Fruit fly (Drosophila melanogaster) whole organism, embryonic: ENCODE data around the gene CG13609.

Experiments
- ATbp ChIP-seq: fragments of 200-800 bp; sonication (Bioruptor generic); optimal IDR thresholded peaks from 2 replicates; lab custom pipeline; 2017; ENCODE audit warnings: missing biosample characterization, mild to moderate bottlenecking, missing genetic modification characterization, missing genetic modification reagents
- Adf1 ChIP-seq: fragments of 200-800 bp; sonication (Bioruptor generic); IDR thresholded peaks from 2 replicates; pipeline ENCODE4 v1.3.6; 2022; ENCODE audit warnings: missing biosample characterization, missing genetic modification characterization
- Atf6 ChIP-seq: fragments of 200-800 bp; sonication (Bioruptor generic); IDR thresholded peaks from 2 replicates; pipeline ENCODE4 v1.3.6; 2022; ENCODE audit warnings: missing biosample characterization, missing genetic modification characterization
- Bdp1 ChIP-seq: fragments of 200-800 bp; sonication (Bioruptor generic); optimal IDR thresholded peaks from 3 replicates; lab custom pipeline; 2016; ENCODE audit warnings: missing biosample characterization, missing genetic modification characterization
- CG13287 ChIP-seq: fragments of 200-800 bp; sonication (Bioruptor generic); IDR thresholded peaks from 2 replicates; pipeline ENCODE4 v1.3.6; 2022; ENCODE audit warnings: missing biosample characterization, missing genetic modification characterization; ENCODE audit not compliant: partially characterized antibody
- CG13775 ChIP-seq: fragments of 200-800 bp; sonication (Bioruptor generic); optimal IDR thresholded peaks from 3 replicates; lab custom pipeline; 2017; ENCODE audit warnings: missing biosample characterization, mild to moderate bottlenecking, missing genetic modification characterization
- CG14710 ChIP-seq: fragments of 200-800 bp; sonication (Bioruptor generic); optimal IDR thresholded peaks from 3 replicates; lab custom pipeline; 2019; ENCODE audit warnings: missing biosample characterization, mild to moderate bottlenecking, missing genetic modification characterization, moderate library complexity
- CG30431 ChIP-seq: fragments of 200-800 bp; sonication (Bioruptor generic); optimal IDR thresholded peaks from 2 replicates; lab custom pipeline; 2017; ENCODE audit warnings: missing biosample characterization, missing genetic modification characterization
- CG3281 ChIP-seq: fragments of 200-800 bp; sonication (Bioruptor generic); optimal IDR thresholded peaks from 3 replicates; lab custom pipeline; 2017; ENCODE audit warnings: missing biosample characterization, mild to moderate bottlenecking, missing genetic modification characterization
- CG33557 ChIP-seq: fragments of 200-800 bp; sonication (Bioruptor generic); optimal IDR thresholded peaks from 2 replicates; lab custom pipeline; 2019; ENCODE audit warnings: missing biosample characterization, mild to moderate bottlenecking, missing genetic modification characterization, moderate library complexity
- CG8089 ChIP-seq: fragments of 200-800 bp; sonication (Bioruptor generic); optimal IDR thresholded peaks from 3 replicates; lab custom pipeline; 2016; ENCODE audit warnings: missing biosample characterization, missing genetic modification characterization
- CG8924 ChIP-seq: fragments of 200-800 bp; optimal IDR thresholded peaks from 3 replicates; lab custom pipeline; 2019; ENCODE audit warnings: missing biosample characterization, mild to moderate bottlenecking, missing genetic modification characterization, moderate library complexity
- CG9437 ChIP-seq: fragments of 200-800 bp; sonication (Bioruptor generic); optimal IDR thresholded peaks from 2 replicates; lab custom pipeline; 2018; ENCODE audit warnings: missing biosample characterization, mild to moderate bottlenecking, missing genetic modification characterization
- CG9797 ChIP-seq: fragments of 200-800 bp; sonication (Bioruptor generic); optimal IDR thresholded peaks from 3 replicates; lab custom pipeline; 2018; ENCODE audit warnings: missing biosample characterization, mild to moderate bottlenecking, missing genetic modification characterization
- CoRest ChIP-seq: fragments of 200-800 bp; sonication (Bioruptor generic); optimal IDR thresholded peaks from 3 replicates; lab custom pipeline; 2018; ENCODE audit warnings: missing biosample characterization, mild to moderate bottlenecking, missing genetic modification characterization, moderate library complexity
- CrebB ChIP-seq: fragments of 200-800 bp; sonication (Bioruptor generic); optimal IDR thresholded peaks from 3 replicates; lab custom pipeline; 2018; ENCODE audit warnings: missing biosample characterization, mild to moderate bottlenecking, missing genetic modification characterization
- HLH3B ChIP-seq: fragments of 200-800 bp; sonication (Bioruptor generic); IDR thresholded peaks from 2 replicates; pipeline ENCODE4 v1.3.6; 2022; ENCODE audit warnings: missing biosample characterization, missing genetic modification characterization
- HLH4C ChIP-seq: fragments of 200-800 bp; sonication (Bioruptor generic); IDR thresholded peaks from 3 replicates; pipeline ENCODE4 v1.3.6; 2022; ENCODE audit warnings: missing biosample characterization, missing genetic modification characterization; ENCODE audit not compliant: partially characterized antibody
- Hsf ChIP-seq: fragments of 200-800 bp; sonication (Bioruptor generic); optimal IDR thresholded peaks from 3 replicates; lab custom pipeline; 2016; ENCODE audit warnings: missing biosample characterization, missing genetic modification characterization
- Lhr ChIP-seq: fragments of 200-800 bp; sonication (Bioruptor generic); optimal IDR thresholded peaks from 3 replicates; lab custom pipeline; 2017; ENCODE audit warnings: mild to moderate bottlenecking, missing biosample characterization, missing genetic modification reagents, missing genetic modification characterization
- Med ChIP-seq: fragments of 200-800 bp; sonication (Bioruptor generic); peaks from one replicate; lab custom pipeline; 2016; ENCODE audit warnings: missing biosample characterization, missing genetic modification characterization, mild to moderate bottlenecking, inconsistent platforms, moderate library complexity
- Sin3A ChIP-seq: fragments of >200 bp; optimal IDR thresholded peaks from 2 replicates; lab custom pipeline; 2018
- Trl ChIP-seq, 3 experiments: fragments of >200 bp in 2 of 3; fragments of 200-800 bp in 1 of 3; sonication (Bioruptor generic) in 1 of 3; optimal IDR thresholded peaks; 2 replicates in 1 of 3; 3 replicates in 2 of 3; lab custom pipeline; 2016 to 2017; ENCODE audit warnings: missing biosample characterization in 1 of 3, missing genetic modification characterization in 1 of 3
- Xrp1 ChIP-seq: fragments of 200-800 bp; sonication (Bioruptor generic); IDR thresholded peaks from 2 replicates; pipeline ENCODE4 v1.3.6; 2022; ENCODE audit warnings: missing biosample characterization, missing genetic modification characterization
- amos ChIP-seq: fragments of 200-800 bp; sonication (Bioruptor generic); IDR thresholded peaks from 2 replicates; pipeline ENCODE4 v1.3.6; 2022; ENCODE audit warnings: missing biosample characterization, missing genetic modification characterization; ENCODE audit not compliant: partially characterized antibody
- bbx ChIP-seq: fragments of 200-800 bp; sonication (Bioruptor generic); IDR thresholded peaks from 2 replicates; pipeline ENCODE4 v1.3.6; 2022; ENCODE audit warnings: missing biosample characterization, missing genetic modification characterization; ENCODE audit not compliant: partially characterized antibody
- bigmax ChIP-seq: fragments of 200-800 bp; sonication (Bioruptor generic); optimal IDR thresholded peaks from 2 replicates; lab custom pipeline; 2018; ENCODE audit warnings: missing biosample characterization, mild to moderate bottlenecking, missing genetic modification characterization
- bowl ChIP-seq: fragments of 200-800 bp; sonication (Bioruptor generic); IDR thresholded peaks from 2 replicates; pipeline ENCODE4 v1.3.6; 2022; ENCODE audit warnings: missing biosample characterization, missing genetic modification characterization
- dan ChIP-seq: fragments of 200-800 bp; sonication (Bioruptor generic); IDR thresholded peaks from 2 replicates; pipeline ENCODE4 v1.3.6; 2022; ENCODE audit warnings: missing biosample characterization, missing genetic modification characterization
- eve ChIP-seq, 2 experiments: fragments of >200 bp; optimal IDR thresholded peaks; 2 replicates each; lab custom pipeline; 2017; ENCODE audit warnings: missing biosample characterization in 2 of 2, missing genetic modification characterization in 2 of 2
- ewg ChIP-seq: fragments of 200-800 bp; sonication (Bioruptor generic); optimal IDR thresholded peaks from 3 replicates; lab custom pipeline; 2017; ENCODE audit warnings: mild to moderate bottlenecking, missing biosample characterization, missing genetic modification reagents, missing genetic modification characterization
- exex ChIP-seq: fragments of 200-800 bp; sonication (Bioruptor generic); optimal IDR thresholded peaks from 4 replicates; lab custom pipeline; 2018; ENCODE audit warnings: missing biosample characterization, mild to moderate bottlenecking, missing genetic modification characterization, moderate library complexity
- fd102C ChIP-seq: fragments of 200-800 bp; sonication (Bioruptor generic); optimal IDR thresholded peaks from 2 replicates; lab custom pipeline; 2018; ENCODE audit warnings: missing biosample characterization, mild to moderate bottlenecking, missing genetic modification characterization, moderate library complexity
- fd3F ChIP-seq: fragments of 200-800 bp; sonication (Bioruptor generic); optimal IDR thresholded peaks from 2 replicates; lab custom pipeline; 2018; ENCODE audit warnings: missing biosample characterization, mild to moderate bottlenecking, missing genetic modification characterization, moderate library complexity
- fd64A ChIP-seq: fragments of 200-800 bp; sonication (Bioruptor generic); optimal IDR thresholded peaks from 3 replicates; lab custom pipeline; 2018; ENCODE audit warnings: missing biosample characterization, mild to moderate bottlenecking, missing genetic modification characterization
- ind ChIP-seq: fragments of 200-800 bp; sonication (Bioruptor generic); optimal IDR thresholded peaks from 3 replicates; lab custom pipeline; 2016; ENCODE audit warnings: missing biosample characterization, missing genetic modification characterization
- lilli ChIP-seq: fragments of 200-800 bp; sonication (Bioruptor generic); optimal IDR thresholded peaks from 3 replicates; lab custom pipeline; 2016; ENCODE audit warnings: missing biosample characterization, missing genetic modification characterization
- mam ChIP-seq: fragments of 200-800 bp; sonication (Bioruptor generic); optimal IDR thresholded peaks from 3 replicates; lab custom pipeline; 2016; ENCODE audit warnings: missing biosample characterization, missing genetic modification characterization
- nau ChIP-seq: fragments of 200-800 bp; sonication (Bioruptor generic); optimal IDR thresholded peaks from 3 replicates; lab custom pipeline; 2017; ENCODE audit warnings: missing biosample characterization, mild to moderate bottlenecking, missing genetic modification characterization, missing genetic modification reagents
- nerfin-2 ChIP-seq: fragments of 200-800 bp; sonication (Bioruptor generic); IDR thresholded peaks from 2 replicates; pipeline ENCODE4 v1.3.6; 2022; ENCODE audit warnings: missing biosample characterization, missing genetic modification characterization; ENCODE audit not compliant: partially characterized antibody
- nom ChIP-seq: fragments of 200-800 bp; sonication (Bioruptor generic); optimal IDR thresholded peaks from 2 replicates; lab custom pipeline; 2017; ENCODE audit warnings: missing biosample characterization, missing genetic modification characterization, mild to moderate bottlenecking, moderate library complexity, missing genetic modification reagents
- oc ChIP-seq: fragments of 200-800 bp; sonication (Bioruptor generic); optimal IDR thresholded peaks from 2 replicates; lab custom pipeline; 2018; ENCODE audit warnings: missing biosample characterization, mild to moderate bottlenecking, missing genetic modification characterization, moderate library complexity
- pho ChIP-seq: fragments of 200-800 bp; sonication (Bioruptor generic); optimal IDR thresholded peaks from 2 replicates; lab custom pipeline; 2016; ENCODE audit warnings: missing biosample characterization, missing genetic modification characterization
- pros ChIP-seq: fragments of 200-800 bp; sonication (Bioruptor generic); optimal IDR thresholded peaks from 3 replicates; lab custom pipeline; 2019; ENCODE audit warnings: missing biosample characterization, mild to moderate bottlenecking, missing genetic modification characterization, moderate library complexity
- rib ChIP-seq: fragments of 200-800 bp; sonication (Bioruptor generic); IDR thresholded peaks from 2 replicates; pipeline ENCODE4 v1.3.6; 2022; ENCODE audit warnings: missing biosample characterization, missing genetic modification characterization
- sc ChIP-seq, 3 experiments: fragments of >200 bp in 2 of 3; fragments of 200-800 bp in 1 of 3; sonication (Bioruptor generic) in 1 of 3; optimal IDR thresholded peaks; 2 replicates in 2 of 3; 3 replicates in 1 of 3; lab custom pipeline; 2017; ENCODE audit warnings: mild to moderate bottlenecking in 1 of 3, missing biosample characterization in 1 of 3, missing genetic modification characterization in 1 of 3, missing genetic modification reagents in 1 of 3
- sr ChIP-seq: fragments of 200-800 bp; sonication (Bioruptor generic); IDR thresholded peaks from 3 replicates; pipeline ENCODE4 v1.3.6; 2022; ENCODE audit warnings: missing biosample characterization, missing genetic modification characterization
- trem ChIP-seq: fragments of 200-800 bp; optimal IDR thresholded peaks from 3 replicates; lab custom pipeline; 2019; ENCODE audit warnings: missing biosample characterization, mild to moderate bottlenecking, missing genetic modification characterization, moderate library complexity
- trh ChIP-seq: fragments of 200-800 bp; sonication (Bioruptor generic); optimal IDR thresholded peaks from 2 replicates; lab custom pipeline; 2016; ENCODE audit warnings: missing biosample characterization, missing genetic modification characterization

CG13609 gene

dm6 chr3R:24271071-24271470 lies 44.2 kb downstream of the CG13609 start, which contains the start of gene jar (continued):
- TF ChIP-seq exex (tag; lab: Kevin White, UChicago): peak; percentile 22
- TF ChIP-seq ATbp (GFP tag; lab: Kevin White, UChicago): peak; percentile 21
- peak; percentile 30 for TF ChIP-seq CG3281 (GFP tag; lab: Kevin White, UChicago)
- TF ChIP-seq fd102C (GFP tag; lab: Kevin White, UChicago): peak; percentile 21
- TF ChIP-seq fd64A (GFP tag; lab: Kevin White, UChicago): peak; percentile 1
- peak; percentile 95 for TF ChIP-seq amos (GFP tag; lab: Robert Waterston, UW)
- no peak for TF ChIP-seq Trl (optimal IDR thresholded peaks at IDR 0.05; lab: Kevin White, UChicago)
- TF ChIP-seq Trl (GFP tag; optimal IDR thresholded peaks at IDR 0.05; lab: Kevin White, UChicago): no peak
- peak; percentile 67 for TF ChIP-seq pros
- peak; percentile 12 for TF ChIP-seq pho (GFP tag; lab: Kevin White, UChicago)
- TF ChIP-seq eve (GFP tag; optimal IDR thresholded peaks at IDR 0.05; lab: Kevin White, UChicago): no peak
- peak; percentile 49 for TF ChIP-seq oc (tag; lab: Kevin White, UChicago)
- peak; percentile 12 for TF ChIP-seq lilli (GFP tag; lab: Kevin White, UChicago)
- TF ChIP-seq Xrp1 (GFP tag; lab: Robert Waterston, UW): peak; percentile 42; the same call in 1 of the 2 replicates
- TF ChIP-seq nom: peak; percentile 25
- TF ChIP-seq sc (optimal IDR thresholded peaks at IDR 0.05; lab: Kevin White, UChicago): no peak
- no peak for TF ChIP-seq sc (GFP tag; optimal IDR thresholded peaks at IDR 0.05; lab: Kevin White, UChicago)
- peak; percentile 50 for TF ChIP-seq bigmax (GFP tag; lab: Kevin White, UChicago)
- TF ChIP-seq bbx (GFP tag; lab: Robert Waterston, UW): peak; percentile 91
- TF ChIP-seq CG33557 (GFP tag; lab: Kevin White, UChicago): no peak
- peak; percentile 66 for TF ChIP-seq Lhr (GFP tag; lab: Kevin White, UChicago)
- TF ChIP-seq CG14710 (tag; lab: Kevin White, UChicago): peak; percentile 71
- TF ChIP-seq trem (tag; lab: Kevin White, UChicago): peak; percentile 84
- TF ChIP-seq nau (GFP tag; lab: Kevin White, UChicago): peak; percentile 31
- 0 out of 3 replicates have a peak, but pooled peaks have one; percentile 41 for TF ChIP-seq sr
- peak; percentile 70 for TF ChIP-seq CrebB (tag; lab: Kevin White, UChicago)
- TF ChIP-seq rib (GFP tag; lab: Robert Waterston, UW): peak; percentile 65
- no peak for TF ChIP-seq bowl
- TF ChIP-seq CG8924 (tag; lab: Kevin White, UChicago): peak; percentile 39
- TF ChIP-seq CG13775 (GFP tag; lab: Kevin White, UChicago): peak; percentile 4
- TF ChIP-seq Hsf (GFP tag; lab: Kevin White, UChicago): no peak
- no peak for TF ChIP-seq mam (GFP tag; lab: Kevin White, UChicago)
- peak; percentile 64 for TF ChIP-seq Bdp1
- no peak for TF ChIP-seq fd3F
- no peak for TF ChIP-seq CG30431 (GFP tag; lab: Kevin White, UChicago)
- TF ChIP-seq CG8089 (GFP tag; lab: Kevin White, UChicago): no peak
- TF ChIP-seq Med: peak; percentile 87
- no peak for TF ChIP-seq CG9437 (GFP tag; lab: Kevin White, UChicago)
- TF ChIP-seq ind (GFP tag; lab: Kevin White, UChicago): no peak
- TF ChIP-seq ewg: peak; percentile 47
- TF ChIP-seq HLH3B (GFP tag; lab: Robert Waterston, UW): peak; percentile 9; the same call in 1 of the 2 replicates
- TF ChIP-seq Atf6 (GFP tag; lab: Robert Waterston, UW): peak; percentile 56; the same call in 1 of the 2 replicates
- TF ChIP-seq dan (GFP tag; lab: Robert Waterston, UW): no peak
- TF ChIP-seq Sin3A (lab: Kevin White, UChicago): peak; percentile 49
- TF ChIP-seq Adf1: peak; percentile 40; the same call in 1 of the 2 replicates
- TF ChIP-seq CoRest: peak; percentile 50
- TF ChIP-seq CG9797 (GFP tag; lab: Kevin White, UChicago): peak; percentile 99
- no peak for TF ChIP-seq trh (GFP tag; lab: Kevin White, UChicago)
- TF ChIP-seq nerfin-2 (GFP tag; lab: Robert Waterston, UW): peak; percentile 54; the same call in 1 of the 2 replicates
- TF ChIP-seq HLH4C: peak; percentile 73
- TF ChIP-seq CG13287 (GFP tag; lab: Robert Waterston, UW): peak; percentile 95
